Fruit fly (Drosophila melanogaster): Measurements from ENCODE around the gene ergic53.
A peak's percentile ranks its signal among the peaks of the same experiment; 100 is the strongest.

- no peak for TF ChIP-seq lab (GFP tag; optimal IDR thresholded peaks at IDR 0.05)
- no peak for TF ChIP-seq CG4360 (GFP tag; IDR thresholded peaks at IDR 0.05)
- peak; percentile 20 for TF ChIP-seq sens (GFP tag)
- TF ChIP-seq CG12236 (GFP tag; optimal IDR thresholded peaks at IDR 0.05), result no peak
- TF ChIP-seq CG7963 (GFP tag; IDR thresholded peaks at IDR 0.05; ENCODE audit: partially characterized antibody), result no peak
- TF ChIP-seq CG4617 (GFP tag; optimal IDR thresholded peaks at IDR 0.05; ENCODE audit: borderline replicate concordance), result no peak
- no peak for TF ChIP-seq CG10543 (GFP tag; optimal IDR thresholded peaks at IDR 0.05)
- TF ChIP-seq CG7928 (GFP tag; optimal IDR thresholded peaks at IDR 0.05), result no peak
Measured at dm6 chr3L:8550836-8551235, 16.1 kb downstream of the ergic53 start.

Data from whole organism, embryonic.